Worm (Caenorhabditis elegans) whole organism, L4/young adult: ENCODE measurements around the gene hum-10.

Experiments used
- dao-5 ChIP-seq: sonication (generic microtip); optimal IDR thresholded peaks from 2 replicates; lab custom pipeline; 2016; ENCODE audit warnings: missing genotype, missing genetic modification characterization, moderate library complexity, missing compliant biosample characterization
- him-1 ChIP-seq: sonication (generic microtip); optimal IDR thresholded peaks from 2 replicates; lab custom pipeline; 2016; ENCODE audit warnings: missing genotype, missing genetic modification reagents, missing genetic modification characterization, missing compliant biosample characterization

DNA sequence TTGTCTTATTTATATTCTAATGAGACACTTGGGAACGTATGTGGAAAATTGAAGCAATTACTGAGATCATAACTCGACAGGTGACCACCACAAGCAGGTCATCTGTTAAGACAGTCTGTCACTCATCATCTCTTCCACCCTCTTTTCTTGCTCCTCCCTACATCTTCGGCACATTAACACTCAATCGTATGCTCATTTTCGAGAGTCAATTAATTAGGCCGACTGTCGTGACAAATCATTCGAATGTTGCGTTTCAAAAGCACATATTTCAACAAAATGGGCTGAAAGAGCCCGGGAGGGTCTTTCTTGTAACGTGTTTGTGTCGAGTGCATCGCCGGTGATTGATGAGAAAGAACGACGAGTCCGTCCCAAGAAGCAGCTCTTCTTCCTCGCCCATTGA lies 20.2 kb upstream of the hum-10 start:
- TF ChIP-seq dao-5 (tag; lab: Kevin White, UChicago) (no peak), him-1 (no peak)
